Fruit fly (Drosophila melanogaster) whole organism, embryonic: ENCODE measurements around the gene Ubqn.

Source experiments
- ATbp ChIP-seq: fragments of 200-800 bp; sonication (Bioruptor generic); optimal IDR thresholded peaks from 2 replicates; lab custom pipeline; 2017; ENCODE audit warnings: missing biosample characterization, mild to moderate bottlenecking, missing genetic modification characterization, missing genetic modification reagents
- Antp ChIP-seq: fragments of 200-800 bp; sonication (Bioruptor generic); optimal IDR thresholded peaks from 3 replicates; lab custom pipeline; 2016; ENCODE audit warnings: missing biosample characterization, missing genetic modification characterization
- Bgb ChIP-seq: fragments of 200-800 bp; sonication (Bioruptor generic); IDR thresholded peaks from 2 replicates; pipeline ENCODE4 v1.3.6; 2022; ENCODE audit warnings: missing biosample characterization, missing genetic modification characterization; ENCODE audit not compliant: partially characterized antibody
- CG10366 ChIP-seq: fragments of 200-800 bp; sonication (Bioruptor generic); IDR thresholded peaks from 2 replicates; pipeline ENCODE4 v1.3.6; 2022; ENCODE audit warnings: missing biosample characterization, missing genetic modification characterization
- CG10543 ChIP-seq: fragments of 200-800 bp; sonication (Bioruptor generic); optimal IDR thresholded peaks from 3 replicates; lab custom pipeline; 2017; ENCODE audit warnings: missing biosample characterization, mild to moderate bottlenecking, missing genetic modification characterization, moderate library complexity
- CG13287 ChIP-seq: fragments of 200-800 bp; sonication (Bioruptor generic); IDR thresholded peaks from 2 replicates; pipeline ENCODE4 v1.3.6; 2022; ENCODE audit warnings: missing biosample characterization, missing genetic modification characterization; ENCODE audit not compliant: partially characterized antibody
- CG13624 ChIP-seq: fragments of 200-800 bp; sonication (Bioruptor generic); optimal IDR thresholded peaks from 2 replicates; lab custom pipeline; 2016; ENCODE audit warnings: missing biosample characterization, missing genetic modification characterization
- CG13894 ChIP-seq: fragments of 200-800 bp; sonication (Bioruptor generic); optimal IDR thresholded peaks from 3 replicates; lab custom pipeline; 2018; ENCODE audit warnings: missing biosample characterization, mild to moderate bottlenecking, missing genetic modification characterization, moderate library complexity
- CG15696 ChIP-seq: fragments of 200-800 bp; sonication (Bioruptor generic); optimal IDR thresholded peaks from 2 replicates; lab custom pipeline; 2019; ENCODE audit warnings: missing biosample characterization, mild to moderate bottlenecking, missing genetic modification characterization, moderate library complexity
- CG16779 ChIP-seq: fragments of 200-800 bp; sonication (Bioruptor generic); IDR thresholded peaks from 2 replicates; pipeline ENCODE4 v1.3.6; 2022; ENCODE audit warnings: missing biosample characterization, missing genetic modification characterization
- CG17385 ChIP-seq: fragments of 200-800 bp; sonication (Bioruptor generic); optimal IDR thresholded peaks from 3 replicates; lab custom pipeline; 2018; ENCODE audit warnings: missing biosample characterization, mild to moderate bottlenecking, missing genetic modification characterization
- CG17568 ChIP-seq: fragments of 200-800 bp; sonication (Bioruptor generic); optimal IDR thresholded peaks from 2 replicates; lab custom pipeline; 2018; ENCODE audit warnings: missing biosample characterization, mild to moderate bottlenecking, missing genetic modification characterization, moderate library complexity
- CG1832 ChIP-seq: fragments of 200-800 bp; sonication (Bioruptor generic); optimal IDR thresholded peaks from 2 replicates; lab custom pipeline; 2017; ENCODE audit warnings: missing biosample characterization, mild to moderate bottlenecking, missing genetic modification characterization, inconsistent platforms
- CG2129 ChIP-seq: fragments of 200-800 bp; sonication (Bioruptor generic); IDR thresholded peaks from 2 replicates; pipeline ENCODE4 v1.3.6; 2022; ENCODE audit warnings: missing biosample characterization, missing genetic modification characterization; ENCODE audit not compliant: partially characterized antibody
- CG33213 ChIP-seq: fragments of 200-800 bp; sonication (Bioruptor generic); optimal IDR thresholded peaks from 3 replicates; lab custom pipeline; 2016; ENCODE audit warnings: missing biosample characterization, missing genetic modification characterization
- CG34224 ChIP-seq: fragments of 200-800 bp; sonication (Bioruptor generic); IDR thresholded peaks from 3 replicates; pipeline ENCODE4 v1.3.6; 2022; ENCODE audit warnings: missing biosample characterization, missing genetic modification characterization; ENCODE audit not compliant: partially characterized antibody
- CG6175 ChIP-seq: fragments of 200-800 bp; sonication (Bioruptor generic); IDR thresholded peaks from 3 replicates; pipeline ENCODE4 v1.3.6; 2022; ENCODE audit warnings: missing biosample characterization, missing genetic modification characterization
- CG6791 ChIP-seq: fragments of 200-800 bp; sonication (Bioruptor generic); IDR thresholded peaks from 3 replicates; pipeline ENCODE4 v1.3.6; 2022; ENCODE audit warnings: missing biosample characterization, missing genetic modification characterization; ENCODE audit not compliant: partially characterized antibody
- CG8478 ChIP-seq: fragments of >200 bp; optimal IDR thresholded peaks from 2 replicates; lab custom pipeline; 2018
- Dbx ChIP-seq: fragments of 200-800 bp; sonication (Bioruptor generic); IDR thresholded peaks from 3 replicates; pipeline ENCODE4 v1.3.6; 2022; ENCODE audit warnings: missing biosample characterization, missing genetic modification characterization
- Deaf1 ChIP-seq: fragments of 200-800 bp; optimal IDR thresholded peaks from 3 replicates; lab custom pipeline; 2019; ENCODE audit warnings: missing biosample characterization, mild to moderate bottlenecking, missing genetic modification characterization, moderate library complexity
- Dll ChIP-seq: fragments of 200-800 bp; sonication (Bioruptor generic); IDR thresholded peaks from 4 replicates; pipeline ENCODE4 v1.3.6; 2022; ENCODE audit warnings: missing biosample characterization, missing genetic modification characterization; ENCODE audit not compliant: partially characterized antibody
- E2f2 ChIP-seq: fragments of 200-800 bp; sonication (Bioruptor generic); IDR thresholded peaks from 2 replicates; pipeline ENCODE4 v1.3.6; 2022; ENCODE audit warnings: missing biosample characterization, missing genetic modification characterization
- HLHmδ ChIP-seq: fragments of 200-800 bp; sonication (Bioruptor generic); optimal IDR thresholded peaks from 2 replicates; lab custom pipeline; 2018; ENCODE audit warnings: missing biosample characterization, mild to moderate bottlenecking, missing genetic modification characterization, moderate library complexity
- HmgZ ChIP-seq: fragments of 200-800 bp; sonication (Bioruptor generic); optimal IDR thresholded peaks from 2 replicates; lab custom pipeline; 2018; ENCODE audit warnings: missing biosample characterization, mild to moderate bottlenecking, missing genetic modification characterization
- Jarid2 ChIP-seq: fragments of 200-800 bp; sonication (Bioruptor generic); optimal IDR thresholded peaks from 3 replicates; lab custom pipeline; 2017; ENCODE audit warnings: mild to moderate bottlenecking, missing biosample characterization, missing genetic modification reagents, missing genetic modification characterization
- Med ChIP-seq: fragments of 200-800 bp; sonication (Bioruptor generic); peaks from one replicate; lab custom pipeline; 2016; ENCODE audit warnings: missing biosample characterization, missing genetic modification characterization, mild to moderate bottlenecking, inconsistent platforms, moderate library complexity
- Mes4 ChIP-seq: fragments of 200-800 bp; sonication (Bioruptor generic); optimal IDR thresholded peaks from 2 replicates; lab custom pipeline; 2016; ENCODE audit warnings: missing biosample characterization, missing genetic modification characterization
- NFAT ChIP-seq: fragments of 200-800 bp; sonication (Bioruptor generic); IDR thresholded peaks from 2 replicates; pipeline ENCODE4 v1.3.6; 2022; ENCODE audit warnings: missing biosample characterization, missing genetic modification characterization
- Nf-YB ChIP-seq: fragments of 200-800 bp; sonication (Bioruptor generic); optimal IDR thresholded peaks from 3 replicates; lab custom pipeline; 2019; ENCODE audit warnings: missing biosample characterization, mild to moderate bottlenecking, missing genetic modification characterization, moderate library complexity
- Optix ChIP-seq: fragments of 200-800 bp; sonication (Bioruptor generic); IDR thresholded peaks from 3 replicates; pipeline ENCODE4 v1.3.6; 2022; ENCODE audit warnings: missing biosample characterization, missing genetic modification characterization
- Trl ChIP-seq, 3 experiments: fragments of >200 bp in 2 of 3; fragments of 200-800 bp in 1 of 3; sonication (Bioruptor generic) in 1 of 3; optimal IDR thresholded peaks; 2 replicates in 1 of 3; 3 replicates in 2 of 3; lab custom pipeline; 2016 to 2017; ENCODE audit warnings: missing biosample characterization in 1 of 3, missing genetic modification characterization in 1 of 3
- bbx ChIP-seq: fragments of 200-800 bp; sonication (Bioruptor generic); IDR thresholded peaks from 2 replicates; pipeline ENCODE4 v1.3.6; 2022; ENCODE audit warnings: missing biosample characterization, missing genetic modification characterization; ENCODE audit not compliant: partially characterized antibody
- cg ChIP-seq: fragments of 200-800 bp; sonication (Bioruptor generic); optimal IDR thresholded peaks from 3 replicates; lab custom pipeline; 2019; ENCODE audit warnings: missing biosample characterization, mild to moderate bottlenecking, missing genetic modification characterization, moderate library complexity
- chinmo ChIP-seq: fragments of 200-800 bp; sonication (Bioruptor generic); IDR thresholded peaks from 4 replicates; pipeline ENCODE4 v1.3.6; 2022; ENCODE audit warnings: missing biosample characterization, missing genetic modification characterization; ENCODE audit not compliant: partially characterized antibody
- chm ChIP-seq: fragments of 200-800 bp; sonication (Bioruptor generic); IDR thresholded peaks from 2 replicates; pipeline ENCODE4 v1.3.6; 2022; ENCODE audit warnings: missing biosample characterization, missing genetic modification characterization
- ci ChIP-seq: fragments of 200-800 bp; sonication (Bioruptor generic); IDR thresholded peaks from 3 replicates; pipeline ENCODE4 v1.3.6; 2022; ENCODE audit warnings: missing biosample characterization, missing genetic modification characterization
- crol ChIP-seq: fragments of 200-800 bp; sonication (Bioruptor generic); IDR thresholded peaks from 2 replicates; pipeline ENCODE4 v1.3.6; 2022; ENCODE audit warnings: missing biosample characterization, missing genetic modification characterization
- jumu ChIP-seq: fragments of 200-800 bp; sonication (Bioruptor generic); optimal IDR thresholded peaks from 3 replicates; lab custom pipeline; 2016; ENCODE audit warnings: missing biosample characterization, missing genetic modification characterization
- lbe ChIP-seq: fragments of 200-800 bp; sonication (Bioruptor generic); optimal IDR thresholded peaks from 2 replicates; lab custom pipeline; 2016; ENCODE audit warnings: missing biosample characterization, mild to moderate bottlenecking, missing genetic modification characterization
- nerfin-2 ChIP-seq: fragments of 200-800 bp; sonication (Bioruptor generic); IDR thresholded peaks from 2 replicates; pipeline ENCODE4 v1.3.6; 2022; ENCODE audit warnings: missing biosample characterization, missing genetic modification characterization; ENCODE audit not compliant: partially characterized antibody
- nom ChIP-seq: fragments of 200-800 bp; sonication (Bioruptor generic); optimal IDR thresholded peaks from 2 replicates; lab custom pipeline; 2017; ENCODE audit warnings: missing biosample characterization, missing genetic modification characterization, mild to moderate bottlenecking, moderate library complexity, missing genetic modification reagents
- odd ChIP-seq: fragments of 200-800 bp; sonication (Bioruptor generic); optimal IDR thresholded peaks from 2 replicates; lab custom pipeline; 2017; ENCODE audit warnings: missing biosample characterization, mild to moderate bottlenecking, missing genetic modification characterization
- pfk ChIP-seq: fragments of 200-800 bp; sonication (Bioruptor generic); optimal IDR thresholded peaks from 2 replicates; lab custom pipeline; 2018; ENCODE audit warnings: missing biosample characterization, mild to moderate bottlenecking, missing genetic modification characterization, moderate library complexity
- sob ChIP-seq: fragments of 200-800 bp; sonication (Bioruptor generic); IDR thresholded peaks from 2 replicates; pipeline ENCODE4 v1.3.6; 2022; ENCODE audit warnings: missing biosample characterization, missing genetic modification characterization
- unc-4 ChIP-seq: fragments of 200-800 bp; sonication (Bioruptor generic); IDR thresholded peaks from 2 replicates; pipeline ENCODE4 v1.3.6; 2022; ENCODE audit warnings: missing biosample characterization, missing genetic modification characterization; ENCODE audit not compliant: partially characterized antibody
- z ChIP-seq: fragments of 200-800 bp; sonication (Bioruptor generic); IDR thresholded peaks from 3 replicates; pipeline ENCODE4 v1.3.6; 2022; ENCODE audit warnings: missing biosample characterization, missing genetic modification characterization

The Ubqn gene

DNA sequence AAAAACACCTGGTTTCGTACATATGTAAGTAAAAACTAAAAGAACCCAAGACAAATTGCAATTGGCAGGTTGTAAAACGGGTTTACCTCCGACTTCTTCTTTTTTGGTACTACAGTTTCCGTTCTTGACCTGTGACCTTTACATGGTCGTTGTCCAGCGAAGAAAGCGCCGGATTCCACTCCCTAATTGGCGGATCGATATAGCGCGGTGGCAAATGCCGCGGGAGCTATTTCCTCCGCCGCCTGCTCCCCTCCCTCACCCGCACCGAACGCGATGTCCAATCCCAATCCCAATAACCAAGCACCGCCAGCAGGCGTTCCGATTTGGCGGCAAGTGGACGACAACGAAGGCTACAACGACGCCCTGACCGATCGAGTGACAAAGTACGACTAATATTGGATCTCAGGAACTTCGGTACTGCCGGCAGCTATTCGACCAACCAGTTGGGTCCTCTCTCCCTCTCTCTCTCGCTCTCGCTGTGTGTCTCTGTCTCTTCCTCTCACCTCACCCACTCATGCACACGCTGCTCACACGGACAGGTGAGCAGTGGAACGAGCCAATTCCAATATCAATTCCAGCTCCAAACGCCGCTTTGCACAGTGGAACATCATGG, 20.9 kb upstream of the Ubqn start:
- TF ChIP-seq CG13287 (GFP tag; lab: Robert Waterston, UW): peak; percentile 35; the same call in 1 of the 2 replicates
- 0 out of 3 replicates have a peak, but pooled peaks have one; percentile 31 for TF ChIP-seq CG34224 (GFP tag; lab: Robert Waterston, UW)
- peak; percentile 75 for TF ChIP-seq Nf-YB
- TF ChIP-seq CG10366: 0 out of 2 replicates have a peak, but pooled peaks have one; percentile 11
- TF ChIP-seq Bgb (GFP tag; lab: Robert Waterston, UW): peak; percentile 32; the same call in 1 of the 2 replicates
- no peak for TF ChIP-seq CG10543 (GFP tag; lab: Kevin White, UChicago)
- TF ChIP-seq CG1832 (GFP tag; lab: Kevin White, UChicago): peak; percentile 69
- TF ChIP-seq Deaf1 (tag; lab: Kevin White, UChicago): peak; percentile 74
- peak; percentile 35; the same call in 1 of the 2 replicates for TF ChIP-seq NFAT (GFP tag; lab: Robert Waterston, UW)
- TF ChIP-seq CG8478 (lab: Kevin White, UChicago): peak; percentile 26
- TF ChIP-seq lbe (GFP tag; lab: Kevin White, UChicago): no peak
- TF ChIP-seq chinmo (GFP tag; lab: Robert Waterston, UW): 0 out of 4 replicates have a peak, but pooled peaks have one; percentile 52
- TF ChIP-seq Jarid2 (GFP tag; lab: Kevin White, UChicago): peak; percentile 82
- TF ChIP-seq CG33213 (GFP tag; lab: Kevin White, UChicago): no peak
- TF ChIP-seq CG13894 (tag; lab: Kevin White, UChicago): no peak
- peak; percentile 18 for TF ChIP-seq CG13624
- no peak for TF ChIP-seq pfk (GFP tag; lab: Kevin White, UChicago)
- TF ChIP-seq Dll (GFP tag; lab: Robert Waterston, UW): 0 out of 4 replicates have a peak, but pooled peaks have one; percentile 18
- TF ChIP-seq odd (GFP tag; lab: Kevin White, UChicago): no peak
- no peak for TF ChIP-seq CG17568 (GFP tag; lab: Kevin White, UChicago)
- peak; percentile 51; the same call in 1 of the 3 replicates for TF ChIP-seq z (GFP tag; lab: Robert Waterston, UW)
- no peak for TF ChIP-seq CG2129 (GFP tag; lab: Robert Waterston, UW)
- no peak for TF ChIP-seq Mes4
- no peak for TF ChIP-seq nerfin-2
- TF ChIP-seq Trl (optimal IDR thresholded peaks at IDR 0.05; lab: Kevin White, UChicago): peak; percentile 74 to 83
- no peak for TF ChIP-seq Trl (GFP tag; optimal IDR thresholded peaks at IDR 0.05; lab: Kevin White, UChicago)
- TF ChIP-seq CG6175 (GFP tag; lab: Robert Waterston, UW): peak; percentile 48; the same call in 1 of the 3 replicates
- peak; percentile 81 for TF ChIP-seq crol (GFP tag; lab: Robert Waterston, UW)
- peak; percentile 47; the same call in 1 of the 3 replicates for TF ChIP-seq CG6791 (GFP tag; lab: Robert Waterston, UW)
- peak; percentile 6 for TF ChIP-seq jumu
- TF ChIP-seq CG16779 (GFP tag; lab: Robert Waterston, UW): no peak
- TF ChIP-seq Optix (GFP tag; lab: Robert Waterston, UW): no peak
- TF ChIP-seq HmgZ: peak; percentile 3
- no peak for TF ChIP-seq Antp (GFP tag; lab: Kevin White, UChicago)
- TF ChIP-seq Med: peak; percentile 43
- peak; percentile 29 for TF ChIP-seq nom (GFP tag; lab: Kevin White, UChicago)
- 0 out of 2 replicates have a peak, but pooled peaks have one; percentile 33 for TF ChIP-seq sob
- peak; percentile 82; the same call in 1 of the 2 replicates for TF ChIP-seq chm (GFP tag; lab: Robert Waterston, UW)
- TF ChIP-seq HLHmδ (GFP tag; lab: Kevin White, UChicago): peak; percentile 85
- TF ChIP-seq unc-4: peak; percentile 40; the same call in 1 of the 2 replicates
- TF ChIP-seq bbx (GFP tag; lab: Robert Waterston, UW): peak; percentile 37
- TF ChIP-seq cg (GFP tag; lab: Kevin White, UChicago): peak; percentile 67
- TF ChIP-seq CG15696 (tag; lab: Kevin White, UChicago): no peak
- TF ChIP-seq Dbx: 0 out of 3 replicates have a peak, but pooled peaks have one; percentile 29
- peak; percentile 27; the same call in 1 of the 2 replicates for TF ChIP-seq E2f2 (GFP tag; lab: Robert Waterston, UW)
- TF ChIP-seq CG17385 (GFP tag; lab: Kevin White, UChicago): no peak
- peak; percentile 58; the same call in 2 of the 3 replicates for TF ChIP-seq ci (GFP tag; lab: Robert Waterston, UW)
- TF ChIP-seq ATbp: no peak
